Fruit fly (Drosophila melanogaster): Measurements from ENCODE around the gene CG15432.

Gene CG15432

dm6 chr2L:4417982-4418381 lies 24.1 kb upstream of the CG15432 start (continued):
- no peak for TF ChIP-seq CG34224 (GFP tag; IDR thresholded peaks at IDR 0.05; ENCODE audit: partially characterized antibody)
- no peak for TF ChIP-seq gce (GFP tag; IDR thresholded peaks at IDR 0.05)
- TF ChIP-seq Awh (GFP tag; IDR thresholded peaks at IDR 0.05) = 0 out of 2 replicates have a peak, but pooled peaks have one; percentile 20
- peak; percentile 18 for TF ChIP-seq tin (GFP tag; optimal IDR thresholded peaks at IDR 0.05)
- no peak for TF ChIP-seq CG17912 (GFP tag; optimal IDR thresholded peaks at IDR 0.05)
- no peak for TF ChIP-seq CG13894 (tag; optimal IDR thresholded peaks at IDR 0.05)
- no peak for TF ChIP-seq emc (GFP tag; optimal IDR thresholded peaks at IDR 0.05)
- TF ChIP-seq btn (GFP tag; optimal IDR thresholded peaks at IDR 0.05) = no peak
- no peak for TF ChIP-seq Oli (tag; optimal IDR thresholded peaks at IDR 0.05)
- peak; percentile 38 for TF ChIP-seq CG10366 (GFP tag; IDR thresholded peaks at IDR 0.05)
- peak; percentile 53 for TF ChIP-seq lmd (GFP tag; IDR thresholded peaks at IDR 0.05)
- TF ChIP-seq kay (GFP tag; optimal IDR thresholded peaks at IDR 0.05) = no peak
- no peak for TF ChIP-seq Dbx (GFP tag; IDR thresholded peaks at IDR 0.05)
- no peak for TF ChIP-seq CG34422 (GFP tag; IDR thresholded peaks at IDR 0.05)
- no peak for TF ChIP-seq CG10431 (GFP tag; optimal IDR thresholded peaks at IDR 0.05)
- no peak for TF ChIP-seq CG4730 (GFP tag; IDR thresholded peaks at IDR 0.05)
- no peak for TF ChIP-seq CG43689 (GFP tag; IDR thresholded peaks at IDR 0.05)
- no peak for TF ChIP-seq Taf1 (GFP tag; IDR thresholded peaks at IDR 0.05)
- no peak for TF ChIP-seq pros (GFP tag; optimal IDR thresholded peaks at IDR 0.05)
- TF ChIP-seq pb (GFP tag; optimal IDR thresholded peaks at IDR 0.05) = no peak
- TF ChIP-seq CG30403 (GFP tag; optimal IDR thresholded peaks at IDR 0.05) = no peak
- TF ChIP-seq hb (GFP tag; IDR thresholded peaks at IDR 0.05; ENCODE audit: partially characterized antibody) = no peak
- no peak for TF ChIP-seq gcm (GFP tag; optimal IDR thresholded peaks at IDR 0.05)
- TF ChIP-seq luna (GFP tag; optimal IDR thresholded peaks at IDR 0.05) = no peak
- TF ChIP-seq tgo (GFP tag; IDR thresholded peaks at IDR 0.05) = no peak
- TF ChIP-seq az2 (GFP tag; optimal IDR thresholded peaks at IDR 0.05) = no peak
- TF ChIP-seq zf30C (GFP tag; optimal IDR thresholded peaks at IDR 0.05) = no peak
- no peak for TF ChIP-seq CG16863 (GFP tag; optimal IDR thresholded peaks at IDR 0.05)
- no peak for TF ChIP-seq CG12104 (GFP tag; optimal IDR thresholded peaks at IDR 0.05)
- TF ChIP-seq CG1792 (GFP tag; optimal IDR thresholded peaks at IDR 0.05) = no peak
- peak; percentile 33; the same call in 1 of the 2 replicates for TF ChIP-seq ara (GFP tag; IDR thresholded peaks at IDR 0.05)
- TF ChIP-seq CG3726 (GFP tag; IDR thresholded peaks at IDR 0.05) = no peak
- TF ChIP-seq ttk (GFP tag; IDR thresholded peaks at IDR 0.05) = 0 out of 2 replicates have a peak, but pooled peaks have one; percentile 38
- TF ChIP-seq Ptx1 (GFP tag; IDR thresholded peaks at IDR 0.05) = peak; percentile 39; the same call in 1 of the 2 replicates
- no peak for TF ChIP-seq CG15073 (GFP tag; optimal IDR thresholded peaks at IDR 0.05)
- TF ChIP-seq CG6813 (GFP tag; optimal IDR thresholded peaks at IDR 0.05) = no peak
- TF ChIP-seq slou (GFP tag; optimal IDR thresholded peaks at IDR 0.05) = no peak
- peak; percentile 38 for TF ChIP-seq CG6272 (GFP tag; IDR thresholded peaks at IDR 0.05)
- TF ChIP-seq CG7271 (tag; optimal IDR thresholded peaks at IDR 0.05) = no peak
- TF ChIP-seq tap (tag; optimal IDR thresholded peaks at IDR 0.05) = no peak
- TF ChIP-seq CG18599 (GFP tag; optimal IDR thresholded peaks at IDR 0.05) = no peak
- TF ChIP-seq Jarid2 (GFP tag; optimal IDR thresholded peaks at IDR 0.05) = no peak
- no peak for TF ChIP-seq hbn (GFP tag; IDR thresholded peaks at IDR 0.05; ENCODE audit: partially characterized antibody)
- no peak for TF ChIP-seq CG13123 (GFP tag; optimal IDR thresholded peaks at IDR 0.05)
- TF ChIP-seq CG18011 (GFP tag; optimal IDR thresholded peaks at IDR 0.05) = no peak
- TF ChIP-seq Camta (GFP tag; optimal IDR thresholded peaks at IDR 0.05) = no peak
- no peak for TF ChIP-seq Bgb (GFP tag; IDR thresholded peaks at IDR 0.05; ENCODE audit: partially characterized antibody)
- no peak for TF ChIP-seq CG9609 (GFP tag; optimal IDR thresholded peaks at IDR 0.05)
- TF ChIP-seq CG15011 (GFP tag; optimal IDR thresholded peaks at IDR 0.05) = no peak
- TF ChIP-seq cad (GFP tag; optimal IDR thresholded peaks at IDR 0.05) = no peak
- no peak for TF ChIP-seq CG12942 (GFP tag; optimal IDR thresholded peaks at IDR 0.05)
- peak; percentile 18 for TF ChIP-seq dmrt99B (tag; optimal IDR thresholded peaks at IDR 0.05)
